Worm (Caenorhabditis elegans) whole organism, midembryonic: ENCODE results near the gene zzz-1.

Experiments
- T22C8.4 ChIP-seq: fragments of 200-800 bp; sonication (Bioruptor generic); IDR thresholded peaks from 2 replicates; pipeline ENCODE4 v1.3.6; 2022; ENCODE audit warnings: missing genetic modification characterization, missing compliant biosample characterization
- cog-1 ChIP-seq: sonication (generic microtip); optimal IDR thresholded peaks from 2 replicates; lab custom pipeline; 2016; ENCODE audit warnings: missing genetic modification characterization, missing compliant biosample characterization
- flt-1 ChIP-seq: fragments of 200-800 bp; sonication (Bioruptor generic); IDR thresholded peaks from 2 replicates; pipeline ENCODE4 v1.3.6; 2022; ENCODE audit warnings: missing genetic modification characterization, missing compliant biosample characterization
- klf-2 ChIP-seq: fragments of 200-800 bp; sonication (Bioruptor generic); conservative IDR thresholded peaks from 2 replicates; pipeline ENCODE4 v1.3.6; 2022; ENCODE audit warnings: missing genetic modification reagents, missing genetic modification characterization, missing compliant biosample characterization
- med-1 ChIP-seq: sonication (generic microtip); optimal IDR thresholded peaks from 2 replicates; lab custom pipeline; 2017; ENCODE audit warnings: missing genetic modification characterization, mild to moderate bottlenecking, missing compliant biosample characterization, antibody characterized with exemption, missing genetic modification reagents; ENCODE audit not compliant: insufficient read depth
- ref-1 ChIP-seq: fragments of 200-800 bp; sonication (Bioruptor generic); conservative IDR thresholded peaks from 2 replicates; pipeline ENCODE4 v1.3.6; 2022; ENCODE audit warnings: missing genetic modification reagents, missing genetic modification characterization, missing compliant biosample characterization
- tab-1 ChIP-seq: fragments of 200-800 bp; sonication (Bioruptor generic); IDR thresholded peaks from 2 replicates; pipeline ENCODE4 v1.3.6; 2022; ENCODE audit warnings: missing genetic modification characterization, missing compliant biosample characterization
- ztf-23 ChIP-seq: fragments of 200-800 bp; sonication (Bioruptor generic); IDR thresholded peaks from 2 replicates; pipeline ENCODE4 v1.3.6; 2022; ENCODE audit warnings: missing genetic modification reagents, missing genetic modification characterization, missing compliant biosample characterization
- ztf-29 ChIP-seq: fragments of 200-800 bp; sonication (Bioruptor generic); IDR thresholded peaks from 2 replicates; pipeline ENCODE4 v1.3.6; 2022; ENCODE audit warnings: missing genetic modification reagents, missing genetic modification characterization, missing compliant biosample characterization

zzz-1 gene

DNA sequence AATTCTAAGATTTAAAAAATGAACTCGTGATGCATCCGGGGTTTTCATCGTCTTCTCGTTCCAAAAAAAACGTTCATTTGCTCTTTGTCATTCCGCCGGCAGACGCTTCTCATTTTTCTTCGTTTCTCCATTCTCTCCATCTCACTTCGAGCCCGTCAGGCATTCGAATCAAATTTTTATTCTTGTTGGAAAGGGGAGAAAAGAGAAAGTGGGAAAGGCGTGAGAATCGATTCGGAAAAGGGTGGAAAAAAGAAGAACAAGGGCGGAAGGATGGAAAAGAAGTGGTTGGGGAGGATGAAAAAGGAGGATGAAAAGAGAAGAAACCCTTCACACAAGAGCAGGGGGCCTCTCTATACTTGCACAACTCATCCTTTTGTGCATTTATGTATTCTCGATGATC lies 4.2 kb downstream of the zzz-1 start:
- no peak for TF ChIP-seq T22C8.4
- TF ChIP-seq tab-1: no peak
- TF ChIP-seq ztf-23 (GFP tag; lab: Robert Waterston, UW): no peak
- no peak for TF ChIP-seq ztf-29 (GFP tag; lab: Robert Waterston, UW)
- TF ChIP-seq med-1 (GFP tag; lab: Kevin White, UChicago): no peak
- no peak for TF ChIP-seq ref-1 (GFP tag; lab: Robert Waterston, UW)
- TF ChIP-seq flt-1: no peak
- no peak for TF ChIP-seq klf-2
- TF ChIP-seq cog-1 (tag; lab: Kevin White, UChicago): no peak

DNA sequence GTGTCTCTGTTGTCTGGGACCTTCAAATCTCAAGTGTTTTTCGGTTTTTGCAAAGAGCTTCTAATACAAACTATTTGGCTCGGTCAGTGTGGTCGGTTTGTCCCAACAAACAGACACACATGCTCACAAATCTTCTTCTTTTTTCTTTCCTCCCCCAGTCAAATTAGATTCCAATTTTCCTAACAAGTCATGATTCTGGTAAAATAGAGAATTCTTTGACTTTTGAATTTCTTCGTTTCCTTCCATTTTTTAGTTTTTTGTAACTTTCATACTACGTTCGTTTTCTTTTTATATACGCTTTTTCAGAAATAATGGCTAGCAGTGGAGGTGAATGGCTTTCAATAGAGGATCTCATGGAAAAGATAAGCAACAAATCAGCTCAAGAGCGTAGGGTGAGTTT lies 5.2 kb downstream of the zzz-1 start, which contains the start of gene F32D8.15:
TSS of gene F32D8.15 (plus strand) at position 301 of the 400 bp plus-strand sequence.
- TF ChIP-seq cog-1 (tag; lab: Kevin White, UChicago) (no peak), med-1 (GFP tag; lab: Kevin White, UChicago) (no peak), tab-1 (no peak), flt-1 (no peak), ztf-29 (GFP tag; lab: Robert Waterston, UW) (no peak), ztf-23 (GFP tag; lab: Robert Waterston, UW) (no peak), T22C8.4 (no peak), klf-2 (no peak), ref-1 (GFP tag; lab: Robert Waterston, UW) (no peak)

DNA sequence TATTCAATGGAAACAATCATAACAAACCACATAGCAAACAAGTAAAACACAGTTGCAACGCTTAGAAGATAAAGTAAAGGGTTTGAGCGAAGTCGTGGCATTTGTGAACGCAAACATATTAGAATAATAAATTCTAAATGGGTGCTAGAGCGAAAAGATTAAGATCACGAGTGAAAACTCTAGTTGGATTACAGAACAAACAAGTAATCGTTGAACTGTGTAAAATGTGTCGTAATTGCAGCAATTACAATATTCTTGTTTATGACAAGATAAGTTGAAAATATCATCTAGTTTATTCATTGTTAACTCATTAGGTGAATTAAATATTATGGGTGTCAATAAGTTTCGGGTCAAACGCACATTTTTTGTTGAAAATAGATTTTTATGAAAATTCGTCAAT lies 6.3 kb downstream of the zzz-1 start, which contains the start of gene F32D8.8:
TSS of gene F32D8.8 (minus strand) at position 101 of the 400 bp plus-strand sequence.
- no peak for TF ChIP-seq ztf-29 (GFP tag; lab: Robert Waterston, UW)
- TF ChIP-seq flt-1: no peak
- TF ChIP-seq klf-2: no peak
- no peak for TF ChIP-seq med-1 (GFP tag; lab: Kevin White, UChicago)
- no peak for TF ChIP-seq ref-1 (GFP tag; lab: Robert Waterston, UW)
- TF ChIP-seq cog-1 (tag; lab: Kevin White, UChicago): no peak
- TF ChIP-seq T22C8.4: no peak
- TF ChIP-seq ztf-23 (GFP tag; lab: Robert Waterston, UW): no peak
- no peak for TF ChIP-seq tab-1

DNA sequence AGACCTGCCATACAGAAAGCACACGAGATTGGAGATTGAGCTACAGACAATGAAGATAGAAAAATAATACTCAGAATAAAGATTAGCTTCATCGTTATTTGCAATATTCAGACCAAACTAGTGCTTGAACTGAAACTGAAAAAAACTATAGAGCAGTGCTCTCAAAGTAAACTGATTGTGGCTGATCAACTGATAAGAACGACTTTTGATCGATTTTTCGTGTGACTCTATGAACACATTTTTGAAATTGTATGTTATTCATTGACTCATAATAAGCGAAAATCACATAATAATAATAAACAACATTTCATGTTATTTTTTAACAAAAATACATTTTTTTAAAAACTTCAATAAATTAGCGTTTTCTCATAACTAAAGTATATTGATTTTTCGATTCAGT lies 7.8 kb downstream of the zzz-1 start, which contains the start of gene spp-16:
TSS of gene spp-16 (minus strand) at position 179 of the 400 bp plus-strand sequence.
- no peak for TF ChIP-seq flt-1
- TF ChIP-seq T22C8.4: no peak
- no peak for TF ChIP-seq ref-1 (GFP tag; lab: Robert Waterston, UW)
- no peak for TF ChIP-seq klf-2
- TF ChIP-seq cog-1 (tag; lab: Kevin White, UChicago): no peak
- no peak for TF ChIP-seq ztf-23 (GFP tag; lab: Robert Waterston, UW)
- TF ChIP-seq med-1 (GFP tag; lab: Kevin White, UChicago): no peak
- no peak for TF ChIP-seq ztf-29 (GFP tag; lab: Robert Waterston, UW)
- TF ChIP-seq tab-1: no peak

DNA sequence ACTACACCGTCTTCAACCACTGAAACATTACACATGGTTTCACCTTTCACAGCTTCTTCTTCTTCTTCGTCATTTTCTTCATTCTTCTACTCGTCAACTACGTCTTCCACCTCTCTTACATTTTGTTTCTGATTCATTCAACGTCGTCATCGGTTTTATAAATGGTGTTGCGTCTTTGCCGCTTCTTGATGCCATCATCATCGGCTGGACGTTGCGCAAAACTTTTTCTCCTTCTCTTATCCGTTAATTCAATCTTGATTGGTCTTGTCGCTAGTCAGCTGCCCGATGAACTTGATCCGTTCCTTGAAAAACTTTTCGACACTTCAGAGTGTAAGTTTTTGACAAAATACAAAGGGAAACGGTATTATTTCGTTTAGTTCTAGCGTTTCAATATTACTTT lies 10.3 kb downstream of the zzz-1 start:
- no peak for TF ChIP-seq T22C8.4
- no peak for TF ChIP-seq cog-1 (tag; lab: Kevin White, UChicago)
- TF ChIP-seq med-1 (GFP tag; lab: Kevin White, UChicago): no peak
- TF ChIP-seq ref-1 (GFP tag; lab: Robert Waterston, UW): no peak
- no peak for TF ChIP-seq klf-2
- no peak for TF ChIP-seq ztf-23 (GFP tag; lab: Robert Waterston, UW)
- TF ChIP-seq ztf-29 (GFP tag; lab: Robert Waterston, UW): no peak
- no peak for TF ChIP-seq tab-1

DNA sequence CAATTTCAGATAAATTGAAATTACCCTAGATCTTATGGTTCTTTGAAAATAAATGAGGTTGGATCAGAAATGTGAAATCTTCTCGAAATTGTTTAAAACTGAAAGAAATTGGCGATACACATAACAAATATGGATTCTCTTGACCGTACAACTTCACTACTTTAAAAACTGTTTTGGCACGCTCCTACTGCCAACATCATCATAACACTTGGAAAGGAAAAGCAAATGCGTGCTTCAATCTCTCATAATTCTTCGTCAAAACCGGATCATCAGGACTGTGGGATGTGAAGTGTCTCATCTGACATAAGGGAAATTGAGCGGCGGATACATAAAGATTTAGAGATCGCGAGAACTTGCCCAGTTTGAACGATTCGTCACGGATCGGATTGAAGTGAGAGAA lies 10.9 kb downstream of the zzz-1 start, which contains the start of gene F32D8.7:
TSS of gene F32D8.7 (plus strand) at position 329 of the 400 bp plus-strand sequence.
- no peak for TF ChIP-seq cog-1 (tag; lab: Kevin White, UChicago)
- no peak for TF ChIP-seq T22C8.4
- no peak for TF ChIP-seq ztf-23 (GFP tag; lab: Robert Waterston, UW)
- TF ChIP-seq flt-1: no peak
- TF ChIP-seq ref-1 (GFP tag; lab: Robert Waterston, UW): no peak
- no peak for TF ChIP-seq klf-2
- TF ChIP-seq tab-1: no peak
- no peak for TF ChIP-seq ztf-29 (GFP tag; lab: Robert Waterston, UW)
- no peak for TF ChIP-seq med-1 (GFP tag; lab: Kevin White, UChicago)

- TF ChIP-seq ref-1 (GFP tag; lab: Robert Waterston, UW): no peak
- no peak for TF ChIP-seq med-1 (GFP tag; lab: Kevin White, UChicago)
- peak; percentile 90 for TF ChIP-seq ztf-23 (GFP tag; lab: Robert Waterston, UW)
- peak; percentile 86 for TF ChIP-seq flt-1
- TF ChIP-seq T22C8.4: peak; percentile 49; the same call in 1 of the 2 replicates
- no peak for TF ChIP-seq klf-2
- 0 out of 2 replicates have a peak, but pooled peaks have one; percentile 36 for TF ChIP-seq tab-1
- TF ChIP-seq cog-1 (tag; lab: Kevin White, UChicago): peak; percentile 95
- no peak for TF ChIP-seq ztf-29 (GFP tag; lab: Robert Waterston, UW)
Measured at ce11 chrV:10897172-10897571, 11.8 kb downstream of the zzz-1 start.

DNA sequence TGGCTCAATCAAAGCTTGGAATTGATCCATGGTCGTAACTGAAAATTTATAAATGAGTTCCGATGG lies 12.0 kb downstream of the zzz-1 start, which contains the start of gene sec-61.G:
TSS of gene sec-61.G (minus strand) at position 38 of the 66 bp plus-strand sequence.
- TF ChIP-seq tab-1 (no peak), flt-1 (no peak), med-1 (GFP tag; lab: Kevin White, UChicago) (no peak), ztf-23 (GFP tag; lab: Robert Waterston, UW) (no peak), ztf-29 (GFP tag; lab: Robert Waterston, UW) (no peak), ref-1 (GFP tag; lab: Robert Waterston, UW) (no peak), klf-2 (no peak), T22C8.4 (no peak), cog-1 (tag; lab: Kevin White, UChicago) (no peak)

ce11 chrV:10896706-10897105 lies 12.3 kb downstream of the zzz-1 start:
- no peak for TF ChIP-seq tab-1
- no peak for TF ChIP-seq ztf-29 (GFP tag; lab: Robert Waterston, UW)
- no peak for TF ChIP-seq klf-2
- no peak for TF ChIP-seq med-1 (GFP tag; lab: Kevin White, UChicago)
- no peak for TF ChIP-seq flt-1
- TF ChIP-seq ztf-23 (GFP tag; lab: Robert Waterston, UW): no peak
- TF ChIP-seq cog-1 (tag; lab: Kevin White, UChicago): no peak
- no peak for TF ChIP-seq ref-1 (GFP tag; lab: Robert Waterston, UW)
- no peak for TF ChIP-seq T22C8.4

DNA sequence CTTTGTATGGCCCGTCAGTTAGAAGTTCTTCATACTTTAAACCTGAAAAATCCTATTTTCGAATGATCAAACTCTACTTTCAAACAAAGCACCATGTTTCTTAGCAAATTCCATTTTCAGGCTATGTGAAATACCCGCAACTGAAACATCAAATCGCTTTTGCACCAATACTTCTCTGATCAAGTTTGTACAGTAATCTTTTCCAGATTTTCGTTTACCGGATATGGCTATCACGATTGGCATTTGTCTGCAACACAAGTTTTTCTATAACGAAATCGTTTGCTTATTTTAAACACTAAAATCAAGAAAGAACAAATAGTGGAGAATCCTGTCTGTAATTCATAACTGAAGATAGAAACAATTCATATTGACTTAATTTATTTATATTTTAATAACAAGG lies 12.7 kb downstream of the zzz-1 start, which contains the start of gene F32D8.13:
TSS of gene F32D8.13 (minus strand) at position 249 of the 400 bp plus-strand sequence.
- TF ChIP-seq ztf-23 (GFP tag; lab: Robert Waterston, UW) (no peak), ref-1 (GFP tag; lab: Robert Waterston, UW) (no peak), med-1 (GFP tag; lab: Kevin White, UChicago) (no peak), T22C8.4 (no peak), cog-1 (tag; lab: Kevin White, UChicago) (no peak), ztf-29 (GFP tag; lab: Robert Waterston, UW) (no peak), tab-1 (no peak), klf-2 (no peak), flt-1 (no peak)
